Fruit fly (Drosophila melanogaster): Measurements from ENCODE around the gene CG3939.

DNA sequence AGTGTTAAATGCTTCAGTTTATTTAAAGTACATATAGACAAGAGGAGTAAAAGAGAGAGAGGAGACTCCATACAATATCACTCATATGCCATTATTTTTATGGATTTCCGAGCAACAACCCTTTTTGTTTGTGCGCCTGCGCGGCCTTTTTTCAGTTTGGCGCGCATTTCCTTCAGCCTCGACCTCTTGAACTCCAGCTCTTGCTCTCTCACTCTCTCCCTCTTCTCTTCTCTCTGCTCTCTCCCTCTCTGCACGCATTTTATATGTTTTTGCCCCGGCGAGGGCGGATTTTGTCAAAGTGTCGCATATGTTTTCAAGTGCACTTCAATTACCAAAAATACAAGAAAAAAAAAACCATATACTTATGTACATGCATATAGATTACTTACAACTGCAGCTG is 32.7 kb upstream of the CG3939 start:
- TF ChIP-seq CG7101 (tag; optimal IDR thresholded peaks at IDR 0.05) (no peak), pad (GFP tag; optimal IDR thresholded peaks at IDR 0.05) (no peak), CG5204 (GFP tag; optimal IDR thresholded peaks at IDR 0.05) (no peak), CG7045 (GFP tag; optimal IDR thresholded peaks at IDR 0.05) (no peak), Crg-1 (GFP tag; optimal IDR thresholded peaks at IDR 0.05) (no peak)
